Fruit fly (Drosophila melanogaster): Measurements from ENCODE around the gene GABA-B-R2.

dm6 chr3R:21823699-21824406 lies 48.2 kb upstream of the GABA-B-R2 start:
- no peak for TF ChIP-seq rn (GFP tag; IDR thresholded peaks at IDR 0.05)
- TF ChIP-seq CG34367 (tag; optimal IDR thresholded peaks at IDR 0.05): peak; percentile 11
- 0 out of 3 replicates have a peak, but pooled peaks have one; percentile 10 for TF ChIP-seq fd96Ca (GFP tag; IDR thresholded peaks at IDR 0.05)
- TF ChIP-seq CG17806 (tag; optimal IDR thresholded peaks at IDR 0.05): peak; percentile 91
- no peak for TF ChIP-seq CG32121 (GFP tag; IDR thresholded peaks at IDR 0.05)
- no peak for TF ChIP-seq EcR (GFP tag; optimal IDR thresholded peaks at IDR 0.05)
- TF ChIP-seq CG9948 (tag; optimal IDR thresholded peaks at IDR 0.05): peak; percentile 74
- TF ChIP-seq CG8301 (tag; optimal IDR thresholded peaks at IDR 0.05): no peak
- no peak for TF ChIP-seq gl (tag; optimal IDR thresholded peaks at IDR 0.05)
- no peak for TF ChIP-seq Pif1A (GFP tag; optimal IDR thresholded peaks at IDR 0.05)
- TF ChIP-seq CG8159 (tag; optimal IDR thresholded peaks at IDR 0.05): peak; percentile 95
